Comparison of ENCODE assay signal across 1 fruit fly cellular context in the genomic region with DNA sequence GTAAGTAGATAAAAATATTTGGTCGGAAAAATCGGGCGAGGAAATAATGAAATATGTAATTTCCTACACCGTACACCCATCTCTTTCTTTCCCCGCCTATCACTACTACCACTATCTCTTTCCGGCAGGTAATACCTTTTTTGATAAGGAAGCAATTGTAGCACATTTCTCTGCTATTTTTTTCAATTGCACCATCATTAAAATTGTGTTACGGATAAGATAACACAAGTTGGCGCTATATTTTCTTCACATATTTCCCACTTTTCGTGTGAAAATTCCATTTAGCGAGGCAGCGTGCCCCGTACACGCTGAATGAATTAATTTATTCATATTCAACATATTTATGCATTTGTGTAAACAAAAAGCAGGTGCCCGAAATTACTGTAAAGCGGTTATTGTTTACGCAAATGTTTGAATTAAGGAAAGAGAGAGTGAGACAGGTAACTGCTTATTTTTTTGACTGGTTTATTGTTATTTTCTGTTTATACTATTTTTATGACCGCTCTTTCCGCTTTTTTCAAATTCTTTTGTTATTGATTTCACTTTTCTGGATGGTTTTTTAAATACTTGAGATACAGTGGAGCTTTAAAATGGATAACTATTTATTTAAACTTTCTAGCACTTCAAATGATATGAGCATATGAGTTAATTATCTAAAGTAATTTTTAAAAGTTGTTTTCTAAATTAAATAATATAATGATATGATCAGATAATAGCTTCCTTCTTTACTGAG.
A peak's percentile ranks its signal among the peaks of the same experiment; 100 is the strongest.
TF ChIP-seq lines count a peak whose summit lies in the region.

No protein-coding gene starts in this region.

TF ChIP-seq in whole organism, embryonic, 481 proteins besides CTCF, POLR2A, EP300 and RAD21 (continued from another document):
- TF ChIP-seq Trl (optimal IDR thresholded peaks at IDR 0.05; lab: Kevin White, UChicago): no peak
- no peak for TF ChIP-seq Trl (GFP tag; optimal IDR thresholded peaks at IDR 0.05; lab: Kevin White, UChicago)
- no peak for TF ChIP-seq ERR (GFP tag; optimal IDR thresholded peaks at IDR 0.05; lab: Kevin White, UChicago)
- TF ChIP-seq dmrt11E (tag; optimal IDR thresholded peaks at IDR 0.05; lab: Kevin White, UChicago): peak; percentile 37
- TF ChIP-seq CG14860 (GFP tag; IDR thresholded peaks at IDR 0.05; lab: Robert Waterston, UW; ENCODE audit: partially characterized antibody): no peak
- TF ChIP-seq CG14965 (GFP tag; optimal IDR thresholded peaks at IDR 0.05; lab: Kevin White, UChicago; ENCODE audit: borderline replicate concordance): no peak
- no peak for TF ChIP-seq Mad (GFP tag; optimal IDR thresholded peaks at IDR 0.05; lab: Kevin White, UChicago)
- TF ChIP-seq ranshi (GFP tag; IDR thresholded peaks at IDR 0.05; lab: Robert Waterston, UW): peak; percentile 46; the same call in 1 of the 2 replicates
- TF ChIP-seq CG9932 (GFP tag; IDR thresholded peaks at IDR 0.05; lab: Robert Waterston, UW): peak; percentile 60
- no peak for TF ChIP-seq sens-2 (GFP tag; IDR thresholded peaks at IDR 0.05; lab: Robert Waterston, UW)
- TF ChIP-seq sens (GFP tag; lab: Kevin White, UChicago): peak; percentile 74
- no peak for TF ChIP-seq amos (GFP tag; IDR thresholded peaks at IDR 0.05; lab: Robert Waterston, UW; ENCODE audit: partially characterized antibody)
- no peak for TF ChIP-seq CG10543 (GFP tag; optimal IDR thresholded peaks at IDR 0.05; lab: Kevin White, UChicago)
- TF ChIP-seq zen2 (GFP tag; IDR thresholded peaks at IDR 0.05; lab: Robert Waterston, UW; ENCODE audit: partially characterized antibody): no peak
- peak; percentile 16 for TF ChIP-seq Hmr (GFP tag; optimal IDR thresholded peaks at IDR 0.05; lab: Kevin White, UChicago)
- no peak for TF ChIP-seq CG7987 (GFP tag; optimal IDR thresholded peaks at IDR 0.05; lab: Kevin White, UChicago)
- TF ChIP-seq gsb-n (tag; optimal IDR thresholded peaks at IDR 0.05; lab: Kevin White, UChicago): peak; percentile 63
- peak; percentile 13 for TF ChIP-seq org-1 (GFP tag; optimal IDR thresholded peaks at IDR 0.05; lab: Kevin White, UChicago)
- TF ChIP-seq CG17912 (GFP tag; optimal IDR thresholded peaks at IDR 0.05; lab: Kevin White, UChicago): no peak
- no peak for TF ChIP-seq jumu (GFP tag; optimal IDR thresholded peaks at IDR 0.05; lab: Kevin White, UChicago)
- peak; percentile 59; the same call in 2 of the 3 replicates for TF ChIP-seq dysf (GFP tag; IDR thresholded peaks at IDR 0.05; lab: Robert Waterston, UW)
- no peak for TF ChIP-seq NC2β (GFP tag; optimal IDR thresholded peaks at IDR 0.05; lab: Kevin White, UChicago)
- TF ChIP-seq CG18619 (GFP tag; optimal IDR thresholded peaks at IDR 0.05; lab: Kevin White, UChicago): peak; percentile 11
- TF ChIP-seq CG31365 (tag; optimal IDR thresholded peaks at IDR 0.05; lab: Kevin White, UChicago): no peak
- TF ChIP-seq Neu2 (GFP tag; optimal IDR thresholded peaks at IDR 0.05; lab: Kevin White, UChicago; ENCODE audit: borderline replicate concordance): no peak
- no peak for TF ChIP-seq shn (GFP tag; optimal IDR thresholded peaks at IDR 0.05; lab: Kevin White, UChicago)
- TF ChIP-seq CG11695 (GFP tag; IDR thresholded peaks at IDR 0.05; lab: Robert Waterston, UW): peak; percentile 52; the same call in 2 of the 3 replicates
- no peak for TF ChIP-seq zen (tag; optimal IDR thresholded peaks at IDR 0.05; lab: Kevin White, UChicago)
- no peak for TF ChIP-seq pan (optimal IDR thresholded peaks at IDR 0.05; lab: Kevin White, UChicago)
- peak in 1 of 2 experiments; percentile 58 for TF ChIP-seq pan (GFP tag; optimal IDR thresholded peaks at IDR 0.05 in 1 of 2, IDR thresholded peaks at IDR 0.05 in 1 of 2)
- no peak for TF ChIP-seq psq (GFP tag; optimal IDR thresholded peaks at IDR 0.05; lab: Kevin White, UChicago)
- TF ChIP-seq CG7839 (tag; optimal IDR thresholded peaks at IDR 0.05; lab: Kevin White, UChicago): peak; percentile 78
- no peak for TF ChIP-seq Stat92E (GFP tag; optimal IDR thresholded peaks at IDR 0.05; lab: Kevin White, UChicago)
- TF ChIP-seq tx (GFP tag; optimal IDR thresholded peaks at IDR 0.05; lab: Kevin White, UChicago): no peak
- TF ChIP-seq CHES-1-like (GFP tag; optimal IDR thresholded peaks at IDR 0.05; lab: Kevin White, UChicago): no peak
- TF ChIP-seq CG12155 (GFP tag; optimal IDR thresholded peaks at IDR 0.05; lab: Kevin White, UChicago): peak; percentile 49
- TF ChIP-seq sd (tag; optimal IDR thresholded peaks at IDR 0.05; lab: Kevin White, UChicago): peak; percentile 43
- peak; percentile 19 for TF ChIP-seq fd3F (GFP tag; optimal IDR thresholded peaks at IDR 0.05; lab: Kevin White, UChicago)
- no peak for TF ChIP-seq CG12769 (tag; optimal IDR thresholded peaks at IDR 0.05; lab: Kevin White, UChicago)
- TF ChIP-seq inv (GFP tag; IDR thresholded peaks at IDR 0.05; lab: Robert Waterston, UW; ENCODE audit: partially characterized antibody): no peak
- TF ChIP-seq Dp (GFP tag; optimal IDR thresholded peaks at IDR 0.05; lab: Kevin White, UChicago): no peak
- TF ChIP-seq Doc3 (GFP tag; IDR thresholded peaks at IDR 0.05; lab: Robert Waterston, UW; ENCODE audit: partially characterized antibody): no peak
- no peak for TF ChIP-seq vfl (GFP tag; optimal IDR thresholded peaks at IDR 0.05; lab: Kevin White, UChicago)
- TF ChIP-seq HHEX (GFP tag; optimal IDR thresholded peaks at IDR 0.05; lab: Kevin White, UChicago): no peak
- peak; percentile 50; the same call in 1 of the 2 replicates for TF ChIP-seq Nf-YA (GFP tag; IDR thresholded peaks at IDR 0.05; lab: Robert Waterston, UW)
- no peak for TF ChIP-seq chinmo (GFP tag; IDR thresholded peaks at IDR 0.05; lab: Robert Waterston, UW; ENCODE audit: partially characterized antibody)
- TF ChIP-seq odd (GFP tag; optimal IDR thresholded peaks at IDR 0.05; lab: Kevin White, UChicago): no peak
- peak; percentile 34; the same call in 1 of the 2 replicates for TF ChIP-seq wor (GFP tag; IDR thresholded peaks at IDR 0.05; lab: Robert Waterston, UW)
- peak; percentile 54; the same call in 1 of the 2 replicates for TF ChIP-seq vvl (GFP tag; IDR thresholded peaks at IDR 0.05; lab: Robert Waterston, UW)
- no peak for TF ChIP-seq Doc2 (GFP tag; IDR thresholded peaks at IDR 0.05; lab: Robert Waterston, UW)
- TF ChIP-seq oc (tag; optimal IDR thresholded peaks at IDR 0.05; lab: Kevin White, UChicago): peak; percentile 57
- no peak for TF ChIP-seq mirr (GFP tag; optimal IDR thresholded peaks at IDR 0.05; lab: Kevin White, UChicago)
- peak; percentile 59 for TF ChIP-seq tap (tag; optimal IDR thresholded peaks at IDR 0.05; lab: Kevin White, UChicago)
- TF ChIP-seq CG15696 (tag; optimal IDR thresholded peaks at IDR 0.05; lab: Kevin White, UChicago): no peak
- TF ChIP-seq H2.0 (GFP tag; IDR thresholded peaks at IDR 0.05; lab: Robert Waterston, UW): peak; percentile 48
- no peak for TF ChIP-seq CG6791 (GFP tag; IDR thresholded peaks at IDR 0.05; lab: Robert Waterston, UW; ENCODE audit: partially characterized antibody)
- no peak for TF ChIP-seq chn (GFP tag; optimal IDR thresholded peaks at IDR 0.05; lab: Kevin White, UChicago)
- TF ChIP-seq stwl (tag; optimal IDR thresholded peaks at IDR 0.05; lab: Kevin White, UChicago): no peak
- TF ChIP-seq CG18476 (GFP tag; optimal IDR thresholded peaks at IDR 0.05; lab: Kevin White, UChicago): no peak
- peak; percentile 65 for TF ChIP-seq esg (GFP tag; conservative IDR thresholded peaks at IDR 0.05; lab: Robert Waterston, UW)
- no peak for TF ChIP-seq Scr (GFP tag; IDR thresholded peaks at IDR 0.05; lab: Robert Waterston, UW; ENCODE audit: partially characterized antibody)
- TF ChIP-seq CG6175 (GFP tag; IDR thresholded peaks at IDR 0.05; lab: Robert Waterston, UW): peak; percentile 44; the same call in 1 of the 3 replicates
- no peak for TF ChIP-seq CG4854 (GFP tag; optimal IDR thresholded peaks at IDR 0.05; lab: Kevin White, UChicago)
- TF ChIP-seq D (optimal IDR thresholded peaks at IDR 0.05; lab: Kevin White, UChicago): no peak
- TF ChIP-seq D (GFP tag; optimal IDR thresholded peaks at IDR 0.05; lab: Kevin White, UChicago): no peak
- no peak for TF ChIP-seq run (tag; optimal IDR thresholded peaks at IDR 0.05; lab: Kevin White, UChicago)
- TF ChIP-seq ken (GFP tag; IDR thresholded peaks at IDR 0.05; lab: Robert Waterston, UW): no peak; the same call in 2 of the 3 replicates
- TF ChIP-seq Hey (tag; optimal IDR thresholded peaks at IDR 0.05; lab: Kevin White, UChicago): no peak
- no peak for TF ChIP-seq CG9609 (GFP tag; optimal IDR thresholded peaks at IDR 0.05; lab: Kevin White, UChicago)
